Worm (Caenorhabditis elegans) whole organism, midembryonic: ENCODE results near the gene K02E10.6.

ENCODE experiments used
- T22C8.4 ChIP-seq: fragments of 200-800 bp; sonication (Bioruptor generic); IDR thresholded peaks from 2 replicates; pipeline ENCODE4 v1.3.6; 2022; ENCODE audit warnings: missing genetic modification characterization, missing compliant biosample characterization
- flt-1 ChIP-seq: fragments of 200-800 bp; sonication (Bioruptor generic); IDR thresholded peaks from 2 replicates; pipeline ENCODE4 v1.3.6; 2022; ENCODE audit warnings: missing genetic modification characterization, missing compliant biosample characterization
- klf-2 ChIP-seq: fragments of 200-800 bp; sonication (Bioruptor generic); conservative IDR thresholded peaks from 2 replicates; pipeline ENCODE4 v1.3.6; 2022; ENCODE audit warnings: missing genetic modification reagents, missing genetic modification characterization, missing compliant biosample characterization
- med-1 ChIP-seq: sonication (generic microtip); optimal IDR thresholded peaks from 2 replicates; lab custom pipeline; 2017; ENCODE audit warnings: missing genetic modification characterization, mild to moderate bottlenecking, missing compliant biosample characterization, antibody characterized with exemption, missing genetic modification reagents; ENCODE audit not compliant: insufficient read depth
- ref-1 ChIP-seq: fragments of 200-800 bp; sonication (Bioruptor generic); conservative IDR thresholded peaks from 2 replicates; pipeline ENCODE4 v1.3.6; 2022; ENCODE audit warnings: missing genetic modification reagents, missing genetic modification characterization, missing compliant biosample characterization
- ztf-23 ChIP-seq: fragments of 200-800 bp; sonication (Bioruptor generic); IDR thresholded peaks from 2 replicates; pipeline ENCODE4 v1.3.6; 2022; ENCODE audit warnings: missing genetic modification reagents, missing genetic modification characterization, missing compliant biosample characterization
- ztf-29 ChIP-seq: fragments of 200-800 bp; sonication (Bioruptor generic); IDR thresholded peaks from 2 replicates; pipeline ENCODE4 v1.3.6; 2022; ENCODE audit warnings: missing genetic modification reagents, missing genetic modification characterization, missing compliant biosample characterization

DNA sequence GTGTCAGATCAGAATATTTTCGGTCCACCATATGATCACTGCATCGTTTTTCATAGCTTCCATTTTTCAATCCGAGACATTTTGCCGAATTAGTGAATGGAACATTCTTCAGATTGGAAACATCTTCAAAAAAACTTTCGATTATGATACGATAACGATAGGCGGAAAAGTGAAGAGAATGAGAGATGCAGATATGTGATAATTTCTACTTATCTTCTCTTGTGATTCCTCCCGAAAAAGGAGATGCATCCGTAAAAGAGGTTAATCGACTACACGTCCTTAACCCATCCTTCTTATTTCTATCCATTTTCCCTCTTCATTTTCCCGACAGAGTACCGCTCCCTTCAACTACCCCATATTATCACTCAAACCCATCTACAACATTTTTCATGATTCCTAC, 508 bp upstream of the K02E10.6 start, which contains the start of gene K02E10.4:
- TF ChIP-seq T22C8.4 = no peak
- no peak for TF ChIP-seq klf-2 (GFP tag; lab: Robert Waterston, UW)
- no peak for TF ChIP-seq ztf-29 (GFP tag; lab: Robert Waterston, UW)
- no peak for TF ChIP-seq ref-1 (GFP tag; lab: Robert Waterston, UW)
- no peak for TF ChIP-seq med-1 (GFP tag; lab: Kevin White, UChicago)
- no peak for TF ChIP-seq flt-1 (GFP tag; lab: Robert Waterston, UW)
- TF ChIP-seq ztf-23 (GFP tag; lab: Robert Waterston, UW) = no peak
